Fruit fly (Drosophila melanogaster) whole organism, wandering third instar larva: Measurements from ENCODE around the gene CG14400.
A peak's percentile ranks its signal among the peaks of the same experiment; 100 is the strongest.

Experiments
- Abd-B ChIP-seq: fragments of >200 bp; optimal IDR thresholded peaks from 2 replicates; lab custom pipeline; 2017; ENCODE audit warnings: missing biosample characterization, missing genetic modification characterization
- CG32264 ChIP-seq: fragments of 200-800 bp; sonication (Bioruptor generic); optimal IDR thresholded peaks from 2 replicates; lab custom pipeline; 2016; ENCODE audit warnings: missing biosample characterization, missing genetic modification characterization
- CrebA ChIP-seq: fragments of 200-800 bp; sonication (Bioruptor generic); optimal IDR thresholded peaks from 2 replicates; lab custom pipeline; 2016; ENCODE audit warnings: missing biosample characterization, mild to moderate bottlenecking, missing genetic modification characterization, borderline replicate concordance
- Dfd ChIP-seq: fragments of >200 bp; optimal IDR thresholded peaks from 2 replicates; lab custom pipeline; 2017; ENCODE audit warnings: missing biosample characterization, missing genetic modification characterization
- Dif ChIP-seq: fragments of 200-275, 200-300 bp; sonication (Bioruptor generic); optimal IDR thresholded peaks from 2 replicates; lab custom pipeline; 2018; ENCODE audit warnings: missing biosample characterization, missing genetic modification characterization; ENCODE audit not compliant: partially characterized antibody
- GATAd ChIP-seq: sonication (Bioruptor generic); optimal IDR thresholded peaks from 2 replicates; lab custom pipeline; 2016; ENCODE audit warnings: missing biosample characterization, missing genetic modification characterization
- HLH106 ChIP-seq: fragments of 200-800 bp; optimal IDR thresholded peaks from 3 replicates; lab custom pipeline; 2019; ENCODE audit warnings: missing biosample characterization, mild to moderate bottlenecking, missing genetic modification characterization, moderate library complexity
- Hnf4 ChIP-seq: fragments of 200-800 bp; sonication (Bioruptor generic); optimal IDR thresholded peaks from 2 replicates; lab custom pipeline; 2016; ENCODE audit warnings: missing biosample characterization, mild to moderate bottlenecking, missing genetic modification characterization
- Hr78 ChIP-seq: fragments of >200 bp; optimal IDR thresholded peaks from 2 replicates; lab custom pipeline; 2017; ENCODE audit warnings: missing biosample characterization, missing genetic modification characterization
- Hr83 ChIP-seq: fragments of 200-300 bp; sonication (Bioruptor generic); optimal IDR thresholded peaks from 2 replicates; lab custom pipeline; 2016; ENCODE audit warnings: missing biosample characterization, mild to moderate bottlenecking, missing genetic modification characterization, moderate library complexity; ENCODE audit not compliant: poor library complexity, severe bottlenecking
- Jra ChIP-seq: sonication (Bioruptor generic); optimal IDR thresholded peaks from 2 replicates; lab custom pipeline; 2016; ENCODE audit warnings: missing biosample characterization, missing genetic modification characterization
- Mio ChIP-seq: sonication (Bioruptor generic); optimal IDR thresholded peaks from 2 replicates; lab custom pipeline; 2016; ENCODE audit warnings: missing biosample characterization, missing genetic modification characterization
- Myc ChIP-seq: fragments of >200 bp; optimal IDR thresholded peaks from 2 replicates; lab custom pipeline; 2017
- N ChIP-seq: fragments of >200 bp; optimal IDR thresholded peaks from 2 replicates; lab custom pipeline; 2018; ENCODE audit warnings: missing biosample characterization, missing external identifiers, missing genetic modification characterization
- OdsH ChIP-seq: fragments of 200-800 bp; sonication (Bioruptor generic); optimal IDR thresholded peaks from 2 replicates; lab custom pipeline; 2016; ENCODE audit warnings: missing biosample characterization, mild to moderate bottlenecking, missing genetic modification characterization
- Rel ChIP-seq, 2 experiments: fragments of 200-800 bp; sonication (Bioruptor generic) in 1 of 2; optimal IDR thresholded peaks; 2 replicates in 1 of 2; 3 replicates in 1 of 2; lab custom pipeline; 2016 to 2019; ENCODE audit warnings: mild to moderate bottlenecking in 2 of 2, missing biosample characterization in 2 of 2, missing genetic modification characterization in 2 of 2, moderate library complexity in 1 of 2
- Sp1 ChIP-seq: fragments of 200-800 bp; sonication (Bioruptor generic); optimal IDR thresholded peaks from 3 replicates; lab custom pipeline; 2019; ENCODE audit warnings: missing biosample characterization, mild to moderate bottlenecking, missing genetic modification characterization, moderate library complexity
- Vsx2 ChIP-seq: fragments of 200-300, 225-300 bp; sonication (Bioruptor generic); optimal IDR thresholded peaks from 2 replicates; lab custom pipeline; 2018; ENCODE audit warnings: missing biosample characterization, missing genetic modification characterization; ENCODE audit not compliant: partially characterized antibody
- br ChIP-seq: fragments of 200-800 bp; sonication (Bioruptor generic); optimal IDR thresholded peaks from 2 replicates; lab custom pipeline; 2016; ENCODE audit warnings: missing biosample characterization, missing genetic modification characterization
- brk ChIP-seq: fragments of 200-800 bp; sonication (Bioruptor generic); optimal IDR thresholded peaks from 2 replicates; lab custom pipeline; 2016; ENCODE audit warnings: missing biosample characterization, mild to moderate bottlenecking, missing genetic modification characterization
- dl ChIP-seq, 2 experiments: fragments of 175-275, 200-275 bp in 1 of 2; fragments of 200-275 bp in 1 of 2; sonication (Bioruptor generic); optimal IDR thresholded peaks; lab custom pipeline; 2018; ENCODE audit warnings: mild to moderate bottlenecking in 2 of 2, missing biosample characterization in 2 of 2, missing genetic modification characterization in 2 of 2, moderate library complexity in 2 of 2; ENCODE audit not compliant: partially characterized antibody in 2 of 2, insufficient read depth in 1 of 2
- dmrt93B ChIP-seq: fragments of 200-800 bp; sonication (Bioruptor generic); optimal IDR thresholded peaks from 2 replicates; lab custom pipeline; 2018; ENCODE audit warnings: missing biosample characterization, mild to moderate bottlenecking, missing genetic modification characterization
- dsf ChIP-seq: sonication (Bioruptor generic); optimal IDR thresholded peaks from 2 replicates; lab custom pipeline; 2016; ENCODE audit warnings: missing biosample characterization, missing genetic modification characterization, borderline replicate concordance
- ey ChIP-seq: fragments of 200-800 bp; sonication (Bioruptor generic); optimal IDR thresholded peaks from 2 replicates; lab custom pipeline; 2016; ENCODE audit warnings: missing biosample characterization, missing genetic modification characterization
- foxo ChIP-seq, 2 experiments: fragments of 200-800 bp; sonication (Bioruptor generic); optimal IDR thresholded peaks; 2 replicates in 1 of 2; 3 replicates in 1 of 2; lab custom pipeline; 2016 to 2017; ENCODE audit warnings: missing biosample characterization in 2 of 2, missing genetic modification characterization in 2 of 2
- fru ChIP-seq: fragments of 200-800 bp; sonication (Bioruptor generic); optimal IDR thresholded peaks from 3 replicates; lab custom pipeline; 2016; ENCODE audit warnings: missing biosample characterization, mild to moderate bottlenecking, missing genetic modification characterization
- h ChIP-seq: fragments of 200-800 bp; sonication (Bioruptor generic); optimal IDR thresholded peaks from 3 replicates; lab custom pipeline; 2016; ENCODE audit warnings: missing biosample characterization, mild to moderate bottlenecking, missing genetic modification characterization
- jim ChIP-seq: fragments of 175-275, 200-325 bp; sonication (Bioruptor generic); optimal IDR thresholded peaks from 2 replicates; lab custom pipeline; 2016; ENCODE audit warnings: missing biosample characterization, mild to moderate bottlenecking, missing genetic modification characterization
- lola ChIP-seq: fragments of >200 bp; optimal IDR thresholded peaks from 2 replicates; lab custom pipeline; 2017; ENCODE audit warnings: missing biosample characterization, missing genetic modification characterization
- pan ChIP-seq: fragments of >200 bp; optimal IDR thresholded peaks from 2 replicates; lab custom pipeline; 2017
- psq ChIP-seq: fragments of 200-800 bp; sonication (Bioruptor generic); optimal IDR thresholded peaks from 3 replicates; lab custom pipeline; 2017; ENCODE audit warnings: missing biosample characterization, mild to moderate bottlenecking, missing genetic modification characterization, moderate library complexity
- rgr ChIP-seq: fragments of 200-800 bp; sonication (Bioruptor generic); optimal IDR thresholded peaks from 3 replicates; lab custom pipeline; 2016; ENCODE audit warnings: missing biosample characterization, mild to moderate bottlenecking, missing genetic modification characterization
- sage ChIP-seq: fragments of 200-800 bp; sonication (Bioruptor generic); optimal IDR thresholded peaks from 2 replicates; lab custom pipeline; 2016; ENCODE audit warnings: missing biosample characterization, mild to moderate bottlenecking, missing genetic modification characterization
- sv ChIP-seq: fragments of 200-800 bp; sonication (Bioruptor generic); optimal IDR thresholded peaks from 3 replicates; lab custom pipeline; 2016; ENCODE audit warnings: missing biosample characterization, missing genetic modification characterization
- tai ChIP-seq: sonication (Bioruptor generic); optimal IDR thresholded peaks from 2 replicates; lab custom pipeline; 2016; ENCODE audit warnings: missing biosample characterization, missing genetic modification characterization
- usp ChIP-seq: fragments of >200 bp; optimal IDR thresholded peaks from 2 replicates; lab custom pipeline; 2017; ENCODE audit warnings: missing biosample characterization, missing genetic modification characterization
- woc ChIP-seq: sonication (Bioruptor generic); optimal IDR thresholded peaks from 2 replicates; lab custom pipeline; 2016; ENCODE audit warnings: missing biosample characterization, mild to moderate bottlenecking, missing genetic modification characterization

CG14400 gene

dm6 chr2L:20823196-20824105, 34.2 kb downstream of the CG14400 start (continued):
- TF ChIP-seq dmrt93B (GFP tag; lab: Kevin White, UChicago) (no peak), Hr83 (GFP tag; lab: Kevin White, UChicago) (peak; percentile 33), Myc (lab: Kevin White, UChicago) (peak; percentile 91), N (no peak), ey (GFP tag; lab: Kevin White, UChicago) (no peak), fru (GFP tag; lab: Kevin White, UChicago) (peak; percentile 0), br (GFP tag; lab: Kevin White, UChicago) (peak; percentile 59), Sp1 (GFP tag; lab: Kevin White, UChicago) (peak; percentile 13), Hr78 (GFP tag; lab: Kevin White, UChicago) (no peak), sage (GFP tag; lab: Kevin White, UChicago) (no peak), Mio (GFP tag; lab: Kevin White, UChicago) (no peak)

dm6 chr2L:20822489-20823195, 35.0 kb downstream of the CG14400 start, which contains the start of gene CG9331:
CG9331 (plus strand) TSS chr2L:20822828.
- TF ChIP-seq Sp1 (GFP tag; lab: Kevin White, UChicago), result no peak
- TF ChIP-seq Abd-B (GFP tag; lab: Kevin White, UChicago), result no peak
- no peak for TF ChIP-seq fru (GFP tag; lab: Kevin White, UChicago)
- TF ChIP-seq CrebA (GFP tag; lab: Kevin White, UChicago), result no peak
- TF ChIP-seq pan (lab: Kevin White, UChicago), result no peak
- no peak for TF ChIP-seq foxo (GFP tag; optimal IDR thresholded peaks at IDR 0.05; lab: Kevin White, UChicago)
- no peak for TF ChIP-seq CG32264 (GFP tag; lab: Kevin White, UChicago)
- no peak for TF ChIP-seq Hr78 (GFP tag; lab: Kevin White, UChicago)
- TF ChIP-seq Hnf4 (GFP tag; lab: Kevin White, UChicago), result no peak
- TF ChIP-seq Dfd (GFP tag; lab: Kevin White, UChicago), result no peak
- TF ChIP-seq rgr, result no peak
- TF ChIP-seq Myc (lab: Kevin White, UChicago), result no peak
- TF ChIP-seq psq, result peak; percentile 14
- TF ChIP-seq sage (GFP tag; lab: Kevin White, UChicago), result no peak
- TF ChIP-seq ey (GFP tag; lab: Kevin White, UChicago), result no peak
- no peak for TF ChIP-seq HLH106
- peak; percentile 53 for TF ChIP-seq Vsx2 (GFP tag; lab: Kevin White, UChicago)
- peak in 1 of 2 experiments; percentile 59 for TF ChIP-seq dl (GFP tag; optimal IDR thresholded peaks at IDR 0.05; lab: Kevin White, UChicago; ENCODE audit: insufficient read depth in 1 of 2, partially characterized antibody in 2 of 2)
- TF ChIP-seq sv, result no peak
- no peak for TF ChIP-seq Jra
- TF ChIP-seq Hr83 (GFP tag; lab: Kevin White, UChicago), result no peak
- peak; percentile 38 for TF ChIP-seq Dif (GFP tag; lab: Kevin White, UChicago)
- no peak for TF ChIP-seq dsf
- TF ChIP-seq woc (GFP tag; lab: Kevin White, UChicago), result peak; percentile 5
- no peak for TF ChIP-seq Rel (GFP tag; optimal IDR thresholded peaks at IDR 0.05; lab: Kevin White, UChicago)
- peak; percentile 56 for TF ChIP-seq Rel (tag; optimal IDR thresholded peaks at IDR 0.05; lab: Kevin White, UChicago)
- TF ChIP-seq jim (GFP tag; lab: Kevin White, UChicago), result no peak
- TF ChIP-seq OdsH (GFP tag; lab: Kevin White, UChicago), result no peak
- TF ChIP-seq br (GFP tag; lab: Kevin White, UChicago), result no peak
- no peak for TF ChIP-seq dmrt93B (GFP tag; lab: Kevin White, UChicago)
- TF ChIP-seq Mio (GFP tag; lab: Kevin White, UChicago), result no peak
- no peak for TF ChIP-seq h (GFP tag; lab: Kevin White, UChicago)
- no peak for TF ChIP-seq usp (GFP tag; lab: Kevin White, UChicago)
- TF ChIP-seq brk, result no peak
- TF ChIP-seq GATAd, result no peak
- no peak for TF ChIP-seq tai
- TF ChIP-seq lola (GFP tag; lab: Kevin White, UChicago), result no peak
- TF ChIP-seq N, result no peak
- TF ChIP-seq, all 38 proteins: peak for 6
